Worm (Caenorhabditis elegans) whole organism, L1 larva: Measurements from ENCODE around the gene VM106R.1.

ENCODE experiments used
- C04F5.9 ChIP-seq: sonication (generic microtip); optimal IDR thresholded peaks from 2 replicates; lab custom pipeline; 2016; ENCODE audit warnings: missing genetic modification characterization, missing compliant biosample characterization
- fkh-10 ChIP-seq: sonication (generic microtip); optimal IDR thresholded peaks from 2 replicates; lab custom pipeline; 2017; ENCODE audit warnings: missing biosample characterization, missing genetic modification reagents, missing genetic modification characterization
- lir-3 ChIP-seq: sonication (generic microtip); optimal IDR thresholded peaks from 2 replicates; lab custom pipeline; 2016; ENCODE audit warnings: mild to moderate bottlenecking, missing genetic modification characterization, moderate library complexity, missing compliant biosample characterization; ENCODE audit not compliant: poor library complexity
- lsy-2 ChIP-seq, 2 experiments: fragments of 150-350 bp; optimal IDR thresholded peaks; 2 replicates each; lab custom pipeline; 2014; ENCODE audit warnings: missing biosample characterization in 2 of 2, missing genetic modification characterization in 2 of 2
- mep-1 ChIP-seq: fragments of 150-350 bp; optimal IDR thresholded peaks from 2 replicates; lab custom pipeline; 2014; ENCODE audit warnings: missing biosample characterization, missing genetic modification characterization
- nhr-237 ChIP-seq: fragments of 150-350 bp; optimal IDR thresholded peaks from 2 replicates; lab custom pipeline; 2014; ENCODE audit warnings: missing biosample characterization, missing genetic modification characterization
- nhr-76 ChIP-seq: sonication (generic microtip); optimal IDR thresholded peaks from 2 replicates; lab custom pipeline; 2017; ENCODE audit warnings: missing biosample characterization, missing genetic modification characterization
- nhr-77 ChIP-seq: fragments of 150-350 bp; optimal IDR thresholded peaks from 2 replicates; lab custom pipeline; 2014; ENCODE audit warnings: missing biosample characterization, missing genetic modification characterization
- skn-1 ChIP-seq: fragments of 150-350 bp; optimal IDR thresholded peaks from 2 replicates; lab custom pipeline; 2014; ENCODE audit warnings: missing biosample characterization, missing genetic modification characterization
- snpc-4 ChIP-seq: fragments of 150-350 bp; optimal IDR thresholded peaks from 2 replicates; lab custom pipeline; 2014; ENCODE audit warnings: missing biosample characterization, missing genetic modification characterization
- sptf-1 ChIP-seq: fragments of 150-350 bp; optimal IDR thresholded peaks from 2 replicates; lab custom pipeline; 2014; ENCODE audit warnings: missing biosample characterization, missing genetic modification characterization

DNA sequence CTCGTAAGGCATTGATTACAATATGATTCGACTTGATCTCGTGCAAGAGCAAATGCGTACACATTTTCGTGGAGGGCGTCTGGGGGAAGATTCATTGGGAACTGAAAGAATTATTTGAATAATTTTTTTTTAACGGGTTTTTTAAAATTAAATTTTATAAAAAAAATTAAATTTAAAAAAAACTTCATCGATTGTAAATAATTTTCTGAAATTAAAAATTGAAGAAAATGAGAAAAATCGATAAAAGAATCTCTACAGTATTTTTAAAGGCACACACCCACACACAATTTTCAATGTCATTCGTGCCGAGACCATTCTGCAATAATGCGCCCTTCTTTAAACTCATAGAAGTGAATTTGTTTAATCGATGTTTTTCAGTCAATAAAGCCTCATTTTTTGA, 32.8 kb downstream of the VM106R.1 start, which contains the start of gene set-14:
- TF ChIP-seq nhr-237 (tag; lab: Kevin White, UChicago) (no peak), nhr-77 (no peak), C04F5.9 (no peak), snpc-4 (tag; lab: Kevin White, UChicago) (no peak), lir-3 (tag; lab: Kevin White, UChicago) (no peak), mep-1 (tag; lab: Kevin White, UChicago) (no peak), lsy-2 (tag; optimal IDR thresholded peaks at IDR 0.05; lab: Kevin White, UChicago) (no peak), skn-1 (tag; lab: Kevin White, UChicago) (no peak), sptf-1 (tag; lab: Kevin White, UChicago) (no peak), nhr-76 (no peak), fkh-10 (no peak)
